Worm (Caenorhabditis elegans): ENCODE results near the gene T14G12.6.

- TF ChIP-seq nhr-11 (tag; optimal IDR thresholded peaks at IDR 0.05) (peak; percentile 36), ztf-11 (tag; optimal IDR thresholded peaks at IDR 0.05) (no peak), snpc-4 (tag; optimal IDR thresholded peaks at IDR 0.05) (no peak), aly-2 (tag; optimal IDR thresholded peaks at IDR 0.05) (no peak), tra-1 (GFP tag; IDR thresholded peaks at IDR 0.05) (no peak), unc-62 (GFP tag; optimal IDR thresholded peaks at IDR 0.05 in 1 of 2) (peak in 1 of 2 experiments; percentile 95), unc-62 (tag; optimal IDR thresholded peaks at IDR 0.05) (no peak), vab-7 (GFP tag; IDR thresholded peaks at IDR 0.05) (no peak), nhr-6 (tag; optimal IDR thresholded peaks at IDR 0.05) (peak; percentile 4)
Observed at ce11 chrX:3803314-3803713, 44.1 kb upstream of the T14G12.6 start, which contains the start of gene F35A5.8.

Data from whole organism, L4 larva.